Fruit fly (Drosophila melanogaster) whole organism, embryonic: ENCODE results near the gene CG10874.
A peak's percentile ranks its signal among the peaks of the same experiment; 100 is the strongest.

Experiments used
- ATbp ChIP-seq: fragments of 200-800 bp; sonication (Bioruptor generic); optimal IDR thresholded peaks from 2 replicates; lab custom pipeline; 2017; ENCODE audit warnings: missing biosample characterization, mild to moderate bottlenecking, missing genetic modification characterization, missing genetic modification reagents
- Asciz ChIP-seq: fragments of 200-800 bp; sonication (Bioruptor generic); optimal IDR thresholded peaks from 2 replicates; lab custom pipeline; 2017; ENCODE audit warnings: missing biosample characterization, mild to moderate bottlenecking, missing genetic modification characterization, missing genetic modification reagents
- Awh ChIP-seq: fragments of 200-800 bp; sonication (Bioruptor generic); IDR thresholded peaks from 2 replicates; pipeline ENCODE4, ENCODE4 v1.3.6; 2022; ENCODE audit warnings: missing biosample characterization, missing genetic modification characterization
- Blimp-1 ChIP-seq: fragments of 200-800 bp; sonication (Bioruptor generic); optimal IDR thresholded peaks from 3 replicates; lab custom pipeline; 2018; ENCODE audit warnings: missing biosample characterization, missing genetic modification characterization, mild to moderate bottlenecking, moderate library complexity, missing genetic modification reagents
- Bteb2 ChIP-seq: fragments of 200-800 bp; sonication (Bioruptor generic); optimal IDR thresholded peaks from 2 replicates; lab custom pipeline; 2016; ENCODE audit warnings: missing biosample characterization, missing genetic modification characterization
- CG11085 ChIP-seq: fragments of 200-800 bp; sonication (Bioruptor generic); IDR thresholded peaks from 2 replicates; pipeline ENCODE4 v1.3.6; 2022; ENCODE audit warnings: missing biosample characterization, missing genetic modification characterization
- CG12104 ChIP-seq: fragments of 200-800 bp; sonication (Bioruptor generic); optimal IDR thresholded peaks from 3 replicates; lab custom pipeline; 2016; ENCODE audit warnings: missing biosample characterization, missing genetic modification characterization
- CG14050 ChIP-seq: fragments of 200-800 bp; sonication (Bioruptor generic); IDR thresholded peaks from 3 replicates; pipeline ENCODE4 v1.3.6; 2022; ENCODE audit warnings: missing biosample characterization, missing genetic modification characterization
- CG1602 ChIP-seq: fragments of 200-800 bp; sonication (Bioruptor generic); optimal IDR thresholded peaks from 3 replicates; lab custom pipeline; 2016; ENCODE audit warnings: missing biosample characterization, missing genetic modification characterization
- CG16779 ChIP-seq: fragments of 200-800 bp; sonication (Bioruptor generic); IDR thresholded peaks from 2 replicates; pipeline ENCODE4 v1.3.6; 2022; ENCODE audit warnings: missing biosample characterization, missing genetic modification characterization
- CG2116 ChIP-seq: fragments of 200-800 bp; sonication (Bioruptor generic); optimal IDR thresholded peaks from 3 replicates; lab custom pipeline; 2018; ENCODE audit warnings: missing biosample characterization, mild to moderate bottlenecking, missing genetic modification characterization
- CG2129 ChIP-seq: fragments of 200-800 bp; sonication (Bioruptor generic); IDR thresholded peaks from 2 replicates; pipeline ENCODE4 v1.3.6; 2022; ENCODE audit warnings: missing biosample characterization, missing genetic modification characterization; ENCODE audit not compliant: partially characterized antibody
- CG6654 ChIP-seq: fragments of 200-800 bp; sonication (Bioruptor generic); optimal IDR thresholded peaks from 2 replicates; lab custom pipeline; 2017; ENCODE audit warnings: missing biosample characterization, mild to moderate bottlenecking, missing genetic modification characterization
- CG7745 ChIP-seq: fragments of 200-800 bp; sonication (Bioruptor generic); optimal IDR thresholded peaks from 2 replicates; lab custom pipeline; 2018; ENCODE audit warnings: missing biosample characterization, mild to moderate bottlenecking, missing genetic modification characterization, moderate library complexity
- CG8281 ChIP-seq: fragments of 200-800 bp; sonication (Bioruptor generic); optimal IDR thresholded peaks from 2 replicates; lab custom pipeline; 2018; ENCODE audit warnings: missing biosample characterization, mild to moderate bottlenecking, missing genetic modification characterization, moderate library complexity
- Deaf1 ChIP-seq: fragments of 200-800 bp; optimal IDR thresholded peaks from 3 replicates; lab custom pipeline; 2019; ENCODE audit warnings: missing biosample characterization, mild to moderate bottlenecking, missing genetic modification characterization, moderate library complexity
- Dp ChIP-seq: fragments of 200-800 bp; sonication (Bioruptor generic); optimal IDR thresholded peaks from 2 replicates; lab custom pipeline; 2018; ENCODE audit warnings: missing biosample characterization, mild to moderate bottlenecking, missing genetic modification characterization, moderate library complexity
- Drgx ChIP-seq: fragments of 200-800 bp; sonication (Bioruptor generic); IDR thresholded peaks from 2 replicates; pipeline ENCODE4 v1.3.6; 2022; ENCODE audit warnings: missing biosample characterization, missing genetic modification characterization
- Ets65A ChIP-seq: fragments of 200-800 bp; sonication (Bioruptor generic); peaks from one replicate; lab custom pipeline; 2016; ENCODE audit warnings: missing biosample characterization, missing genetic modification characterization
- Fer1 ChIP-seq: fragments of 200-800 bp; sonication (Bioruptor generic); optimal IDR thresholded peaks from 2 replicates; lab custom pipeline; 2017; ENCODE audit warnings: missing biosample characterization, mild to moderate bottlenecking, missing genetic modification characterization
- HmgD ChIP-seq: fragments of 200-800 bp; sonication (Bioruptor generic); optimal IDR thresholded peaks from 3 replicates; lab custom pipeline; 2016; ENCODE audit warnings: missing biosample characterization, missing genetic modification characterization
- Lim3 ChIP-seq: fragments of 200-800 bp; sonication (Bioruptor generic); IDR thresholded peaks from 2 replicates; pipeline ENCODE4 v1.3.6; 2022; ENCODE audit warnings: missing biosample characterization, missing genetic modification characterization
- Lpt ChIP-seq: fragments of >200 bp; optimal IDR thresholded peaks from 2 replicates; lab custom pipeline; 2018; ENCODE audit warnings: missing biosample characterization, missing genetic modification characterization
- Med ChIP-seq: fragments of 200-800 bp; sonication (Bioruptor generic); peaks from one replicate; lab custom pipeline; 2016; ENCODE audit warnings: missing biosample characterization, missing genetic modification characterization, mild to moderate bottlenecking, inconsistent platforms, moderate library complexity
- Sry-β ChIP-seq: fragments of 200-800 bp; sonication (Bioruptor generic); optimal IDR thresholded peaks from 2 replicates; lab custom pipeline; 2018; ENCODE audit warnings: missing biosample characterization, mild to moderate bottlenecking, missing genetic modification characterization, moderate library complexity
- Xrp1 ChIP-seq: fragments of 200-800 bp; sonication (Bioruptor generic); IDR thresholded peaks from 2 replicates; pipeline ENCODE4 v1.3.6; 2022; ENCODE audit warnings: missing biosample characterization, missing genetic modification characterization
- al ChIP-seq: fragments of 200-800 bp; sonication (Bioruptor generic); IDR thresholded peaks from 2 replicates; pipeline ENCODE4 v1.3.6; 2022; ENCODE audit warnings: missing biosample characterization, missing genetic modification characterization
- ato ChIP-seq: fragments of 200-800 bp; sonication (Bioruptor generic); IDR thresholded peaks from 2 replicates; pipeline ENCODE4 v1.3.6; 2022; ENCODE audit warnings: missing biosample characterization, missing genetic modification characterization; ENCODE audit not compliant: partially characterized antibody
- cad ChIP-seq: fragments of >200 bp; optimal IDR thresholded peaks from 2 replicates; lab custom pipeline; 2017; ENCODE audit warnings: missing biosample characterization, missing genetic modification characterization
- crp ChIP-seq, 2 experiments: fragments of 200-800 bp; sonication (Bioruptor generic); optimal IDR thresholded peaks; 2 replicates in 1 of 2; 3 replicates in 1 of 2; lab custom pipeline; 2017; ENCODE audit warnings: missing biosample characterization in 2 of 2, missing genetic modification characterization in 2 of 2, mild to moderate bottlenecking in 1 of 2, moderate library complexity in 1 of 2
- dimm ChIP-seq: fragments of 200-800 bp; sonication (Bioruptor generic); IDR thresholded peaks from 2 replicates; pipeline ENCODE4 v1.3.6; 2022; ENCODE audit warnings: missing biosample characterization, missing genetic modification characterization
- exex ChIP-seq: fragments of 200-800 bp; sonication (Bioruptor generic); optimal IDR thresholded peaks from 4 replicates; lab custom pipeline; 2018; ENCODE audit warnings: missing biosample characterization, mild to moderate bottlenecking, missing genetic modification characterization, moderate library complexity
- h ChIP-seq: fragments of >200 bp; optimal IDR thresholded peaks from 2 replicates; lab custom pipeline; 2017
- hth ChIP-seq: fragments of >200 bp; optimal IDR thresholded peaks from 2 replicates; lab custom pipeline; 2017; ENCODE audit warnings: inconsistent platforms
- kay ChIP-seq: fragments of 200-800 bp; sonication (Bioruptor generic); optimal IDR thresholded peaks from 2 replicates; lab custom pipeline; 2016; ENCODE audit warnings: missing biosample characterization, missing genetic modification characterization
- kni ChIP-seq: fragments of 200-800 bp; sonication (Bioruptor generic); optimal IDR thresholded peaks from 3 replicates; lab custom pipeline; 2017; ENCODE audit warnings: mild to moderate bottlenecking, missing biosample characterization, missing genetic modification reagents, missing genetic modification characterization
- lbe ChIP-seq: fragments of 200-800 bp; sonication (Bioruptor generic); optimal IDR thresholded peaks from 2 replicates; lab custom pipeline; 2016; ENCODE audit warnings: missing biosample characterization, mild to moderate bottlenecking, missing genetic modification characterization
- maf-S ChIP-seq: fragments of 200-800 bp; sonication (Bioruptor generic); optimal IDR thresholded peaks from 2 replicates; lab custom pipeline; 2016; ENCODE audit warnings: missing biosample characterization, missing genetic modification characterization
- nom ChIP-seq: fragments of 200-800 bp; sonication (Bioruptor generic); optimal IDR thresholded peaks from 2 replicates; lab custom pipeline; 2017; ENCODE audit warnings: missing biosample characterization, missing genetic modification characterization, mild to moderate bottlenecking, moderate library complexity, missing genetic modification reagents
- psq ChIP-seq: fragments of 200-800 bp; sonication (Bioruptor generic); optimal IDR thresholded peaks from 2 replicates; lab custom pipeline; 2017; ENCODE audit warnings: missing biosample characterization, missing genetic modification characterization
- ro ChIP-seq: fragments of 200-800 bp; sonication (Bioruptor generic); IDR thresholded peaks from 2 replicates; pipeline ENCODE4 v1.3.6; 2022; ENCODE audit warnings: missing biosample characterization, missing genetic modification characterization
- run ChIP-seq: fragments of 200-800 bp; sonication (Bioruptor generic); optimal IDR thresholded peaks from 3 replicates; lab custom pipeline; 2018; ENCODE audit warnings: missing biosample characterization, mild to moderate bottlenecking, missing genetic modification characterization
- sens-2 ChIP-seq: fragments of 200-800 bp; sonication (Bioruptor generic); IDR thresholded peaks from 2 replicates; pipeline ENCODE4 v1.3.6; 2022; ENCODE audit warnings: missing biosample characterization, missing genetic modification characterization
- slp2 ChIP-seq: fragments of 200-800 bp; sonication (Bioruptor generic); optimal IDR thresholded peaks from 2 replicates; lab custom pipeline; 2016; ENCODE audit warnings: missing biosample characterization, missing genetic modification characterization
- sna ChIP-seq: fragments of 200-800 bp; sonication (Bioruptor generic); IDR thresholded peaks from 2 replicates; pipeline ENCODE4 v1.3.6; 2022; ENCODE audit warnings: missing biosample characterization, missing genetic modification characterization; ENCODE audit not compliant: partially characterized antibody
- so ChIP-seq: fragments of 200-800 bp; sonication (Bioruptor generic); IDR thresholded peaks from 3 replicates; pipeline ENCODE4 v1.3.6; 2022; ENCODE audit warnings: missing biosample characterization, missing genetic modification characterization
- sr ChIP-seq: fragments of 200-800 bp; sonication (Bioruptor generic); IDR thresholded peaks from 3 replicates; pipeline ENCODE4 v1.3.6; 2022; ENCODE audit warnings: missing biosample characterization, missing genetic modification characterization
- ssp ChIP-seq: fragments of 200-800 bp; sonication (Bioruptor generic); IDR thresholded peaks from 2 replicates; pipeline ENCODE4 v1.3.6; 2022; ENCODE audit warnings: missing biosample characterization, missing genetic modification characterization
- tin ChIP-seq: fragments of 200-800 bp; sonication (Bioruptor generic); optimal IDR thresholded peaks from 3 replicates; lab custom pipeline; 2016; ENCODE audit warnings: missing biosample characterization, missing genetic modification characterization
- tna ChIP-seq: fragments of 200-800 bp; sonication (Bioruptor generic); IDR thresholded peaks from 2 replicates; pipeline ENCODE4 v1.3.6; 2022; ENCODE audit warnings: missing biosample characterization, missing genetic modification characterization; ENCODE audit not compliant: partially characterized antibody
- trem ChIP-seq: fragments of 200-800 bp; optimal IDR thresholded peaks from 3 replicates; lab custom pipeline; 2019; ENCODE audit warnings: missing biosample characterization, mild to moderate bottlenecking, missing genetic modification characterization, moderate library complexity
- vnd ChIP-seq: fragments of 200-800 bp; sonication (Bioruptor generic); IDR thresholded peaks from 3 replicates; pipeline ENCODE4 v1.3.6; 2022; ENCODE audit warnings: missing biosample characterization, missing genetic modification characterization; ENCODE audit not compliant: partially characterized antibody

The CG10874 gene

DNA sequence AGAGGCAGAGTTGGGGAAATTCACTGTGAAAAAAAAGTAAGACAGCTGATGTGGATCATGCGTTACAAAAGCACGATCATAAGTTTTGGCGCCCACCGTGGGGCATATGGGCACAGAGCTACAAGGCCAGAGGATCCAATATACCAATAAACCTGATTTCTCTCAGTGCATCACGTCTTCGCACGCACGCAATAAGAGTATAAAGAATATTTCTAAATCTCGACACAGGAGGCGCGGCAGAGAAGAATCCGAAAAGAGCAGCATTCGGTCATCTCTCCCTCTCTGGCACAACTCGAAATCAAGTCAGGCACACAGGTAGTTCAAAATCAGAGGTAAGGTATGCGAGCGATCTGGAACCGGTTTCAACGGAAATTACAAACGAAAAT, 28.6 kb downstream of the CG10874 start (continued):
- TF ChIP-seq CG6654 (peak; percentile 70), kay (GFP tag; lab: Kevin White, UChicago) (peak; percentile 60), sr (peak; percentile 82; the same call in 2 of the 3 replicates), CG7745 (tag; lab: Kevin White, UChicago) (peak; percentile 41), nom (peak; percentile 91), Ets65A (peak; percentile 99), ATbp (GFP tag; lab: Kevin White, UChicago) (peak; percentile 89), lbe (peak; percentile 66), Blimp-1 (GFP tag; lab: Kevin White, UChicago) (peak; percentile 90), maf-S (GFP tag; lab: Kevin White, UChicago) (peak; percentile 63), Drgx (GFP tag; lab: Robert Waterston, UW) (peak; percentile 91), Fer1 (GFP tag; lab: Kevin White, UChicago) (peak; percentile 40), al (GFP tag; lab: Robert Waterston, UW) (peak; percentile 63), tin (peak; percentile 85), run (tag; lab: Kevin White, UChicago) (no peak), cad (GFP tag; lab: Kevin White, UChicago) (peak; percentile 29), exex (tag; lab: Kevin White, UChicago) (no peak), CG11085 (GFP tag; lab: Robert Waterston, UW) (peak; percentile 81), sna (GFP tag; lab: Robert Waterston, UW) (no peak), Xrp1 (GFP tag; lab: Robert Waterston, UW) (peak; percentile 98), sens-2 (GFP tag; lab: Robert Waterston, UW) (peak; percentile 94), ssp (GFP tag; lab: Robert Waterston, UW) (peak; percentile 87), slp2 (GFP tag; lab: Kevin White, UChicago) (peak; percentile 90), vnd (GFP tag; lab: Robert Waterston, UW) (no peak), dimm (GFP tag; lab: Robert Waterston, UW) (peak; percentile 83), Deaf1 (tag; lab: Kevin White, UChicago) (peak; percentile 7), so (GFP tag; lab: Robert Waterston, UW) (peak; percentile 74), HmgD (GFP tag; lab: Kevin White, UChicago) (no peak), CG2129 (GFP tag; lab: Robert Waterston, UW) (no peak), tna (no peak), Bteb2 (peak; percentile 36), Awh (GFP tag; lab: Robert Waterston, UW) (peak; percentile 92), ro (GFP tag; lab: Robert Waterston, UW) (peak; percentile 84), Asciz (GFP tag; lab: Kevin White, UChicago) (peak; percentile 79), Dp (GFP tag; lab: Kevin White, UChicago) (no peak), CG2116 (GFP tag; lab: Kevin White, UChicago) (peak; percentile 43), Lpt (GFP tag; lab: Kevin White, UChicago) (no peak), CG1602 (GFP tag; lab: Kevin White, UChicago) (peak; percentile 84), ato (GFP tag; lab: Robert Waterston, UW) (no peak), kni (GFP tag; lab: Kevin White, UChicago) (peak; percentile 93), Lim3 (peak; percentile 65; the same call in 1 of the 2 replicates), hth (lab: Kevin White, UChicago) (no peak), psq (peak; percentile 68), h (lab: Kevin White, UChicago) (no peak), CG14050 (peak; percentile 81), CG16779 (GFP tag; lab: Robert Waterston, UW) (peak; percentile 86), crp (GFP tag; optimal IDR thresholded peaks at IDR 0.05; lab: Kevin White, UChicago) (peak in 1 of 2 experiments; percentile 63), Sry-β (GFP tag; lab: Kevin White, UChicago) (peak; percentile 58), trem (tag; lab: Kevin White, UChicago) (peak; percentile 90), Med (GFP tag; lab: Kevin White, UChicago) (peak; percentile 98), CG12104 (GFP tag; lab: Kevin White, UChicago) (no peak), CG8281 (tag; lab: Kevin White, UChicago) (peak; percentile 67)
